Fruit fly (Drosophila melanogaster): ENCODE measurements around the gene CG7115.

The CG7115 gene

DNA sequence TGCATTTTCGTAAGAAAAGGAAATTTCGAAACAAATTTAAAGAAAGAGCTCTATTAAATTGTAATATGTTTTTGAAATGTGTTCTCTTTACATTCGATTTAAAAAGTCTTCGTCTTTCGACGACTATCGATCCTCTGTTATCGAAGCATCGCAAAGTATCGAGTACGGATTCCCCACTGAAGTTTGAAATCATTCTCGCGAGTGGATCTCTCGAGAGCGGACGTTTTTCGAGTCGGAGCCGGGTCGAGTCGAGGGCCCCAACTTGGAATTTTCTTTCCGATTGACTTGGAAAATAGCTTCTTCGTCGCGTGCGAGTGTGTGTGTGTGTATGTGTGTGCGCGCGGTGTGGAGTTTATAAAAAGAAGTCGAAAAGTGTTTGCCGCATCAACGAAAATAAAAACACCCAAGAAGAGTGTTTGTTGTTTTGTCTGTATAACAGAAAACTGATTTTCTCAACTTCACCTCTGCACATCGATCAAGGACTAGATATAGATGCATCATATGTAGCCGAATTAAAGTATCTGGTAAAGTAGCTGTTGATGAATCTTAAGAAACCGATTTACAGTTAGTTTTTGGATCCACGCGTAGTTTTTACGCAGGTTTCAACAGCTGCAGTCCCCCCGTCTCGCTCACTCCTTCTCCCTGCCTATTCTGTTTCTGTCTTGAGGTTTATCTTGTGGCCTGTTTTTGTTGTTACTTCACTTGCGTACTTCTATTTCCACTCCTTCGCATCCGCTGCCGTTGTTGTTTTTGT is 9.5 kb upstream of the CG7115 start, which contains the start of gene LanB1 (continued):
- TF ChIP-seq C15 (GFP tag; IDR thresholded peaks at IDR 0.05), result no peak
- no peak for TF ChIP-seq dm (GFP tag; optimal IDR thresholded peaks at IDR 0.05)
- TF ChIP-seq luna (GFP tag; optimal IDR thresholded peaks at IDR 0.05), result no peak
- TF ChIP-seq da (GFP tag; optimal IDR thresholded peaks at IDR 0.05), result peak; percentile 13
- no peak for TF ChIP-seq CG10147 (GFP tag; optimal IDR thresholded peaks at IDR 0.05)
- TF ChIP-seq Oaz (GFP tag; IDR thresholded peaks at IDR 0.05), result no peak
- TF ChIP-seq Meics (GFP tag; optimal IDR thresholded peaks at IDR 0.05), result no peak
- no peak for TF ChIP-seq nmo (GFP tag; optimal IDR thresholded peaks at IDR 0.05)
- no peak for TF ChIP-seq CG2129 (GFP tag; IDR thresholded peaks at IDR 0.05; ENCODE audit: partially characterized antibody)
- no peak for TF ChIP-seq CG6854 (GFP tag; optimal IDR thresholded peaks at IDR 0.05)
- peak; percentile 47 for TF ChIP-seq CG34224 (GFP tag; IDR thresholded peaks at IDR 0.05; ENCODE audit: partially characterized antibody)
- TF ChIP-seq CG32767 (GFP tag; IDR thresholded peaks at IDR 0.05), result peak; percentile 77
- TF ChIP-seq yki (optimal IDR thresholded peaks at IDR 0.05), result no peak
- no peak for TF ChIP-seq CG4820 (GFP tag; optimal IDR thresholded peaks at IDR 0.05)
- TF ChIP-seq bab2 (GFP tag; optimal IDR thresholded peaks at IDR 0.05), result no peak
- no peak for TF ChIP-seq CG5180 (GFP tag; optimal IDR thresholded peaks at IDR 0.05)
- TF ChIP-seq CG9609 (GFP tag; optimal IDR thresholded peaks at IDR 0.05), result no peak
- TF ChIP-seq CG33557 (GFP tag; optimal IDR thresholded peaks at IDR 0.05), result no peak
- no peak for TF ChIP-seq CG17361 (GFP tag; IDR thresholded peaks at IDR 0.05)
- TF ChIP-seq sd (tag; optimal IDR thresholded peaks at IDR 0.05), result peak; percentile 84
- TF ChIP-seq nom (GFP tag; optimal IDR thresholded peaks at IDR 0.05), result peak; percentile 14
- TF ChIP-seq hth (optimal IDR thresholded peaks at IDR 0.05), result no peak
- TF ChIP-seq CG6254 (GFP tag; optimal IDR thresholded peaks at IDR 0.05), result no peak
- no peak for TF ChIP-seq esg (GFP tag; conservative IDR thresholded peaks at IDR 0.05)
- TF ChIP-seq Bteb2 (GFP tag; optimal IDR thresholded peaks at IDR 0.05), result no peak
- no peak for TF ChIP-seq CG16779 (GFP tag; IDR thresholded peaks at IDR 0.05)
- peak; percentile 39; the same call in 1 of the 3 replicates for TF ChIP-seq Doc3 (GFP tag; IDR thresholded peaks at IDR 0.05; ENCODE audit: partially characterized antibody)
- no peak for TF ChIP-seq kay (GFP tag; optimal IDR thresholded peaks at IDR 0.05)
- TF ChIP-seq HmgZ (tag; optimal IDR thresholded peaks at IDR 0.05), result no peak
- peak; percentile 7 for TF ChIP-seq CG17829 (tag; optimal IDR thresholded peaks at IDR 0.05)
- no peak for TF ChIP-seq phol (tag; optimal IDR thresholded peaks at IDR 0.05)
- no peak for TF ChIP-seq CG7745 (tag; optimal IDR thresholded peaks at IDR 0.05)
- TF ChIP-seq CG4617 (GFP tag; optimal IDR thresholded peaks at IDR 0.05; ENCODE audit: borderline replicate concordance), result no peak
- no peak for TF ChIP-seq jigr1 (GFP tag; IDR thresholded peaks at IDR 0.05)
- TF ChIP-seq CG16813 (GFP tag; IDR thresholded peaks at IDR 0.05; ENCODE audit: partially characterized antibody), result peak; percentile 42
- TF ChIP-seq CG1024 (GFP tag; IDR thresholded peaks at IDR 0.05), result no peak
- no peak for TF ChIP-seq mirr (GFP tag; optimal IDR thresholded peaks at IDR 0.05)
- no peak for TF ChIP-seq tll (GFP tag; optimal IDR thresholded peaks at IDR 0.05)
- no peak for TF ChIP-seq CG14965 (GFP tag; optimal IDR thresholded peaks at IDR 0.05; ENCODE audit: borderline replicate concordance)
- TF ChIP-seq Gug (GFP tag; IDR thresholded peaks at IDR 0.05), result no peak
- no peak for TF ChIP-seq CG10267 (tag; optimal IDR thresholded peaks at IDR 0.05)
- TF ChIP-seq CG9817 (tag; optimal IDR thresholded peaks at IDR 0.05), result no peak
- TF ChIP-seq Kr (GFP tag; optimal IDR thresholded peaks at IDR 0.05), result peak; percentile 18
- TF ChIP-seq CG4854 (GFP tag; optimal IDR thresholded peaks at IDR 0.05), result no peak
- TF ChIP-seq D19B (GFP tag; optimal IDR thresholded peaks at IDR 0.05), result no peak
- no peak for TF ChIP-seq aop (GFP tag; IDR thresholded peaks at IDR 0.05)
- peak; percentile 2 for TF ChIP-seq CG13624 (GFP tag; optimal IDR thresholded peaks at IDR 0.05)
- no peak for TF ChIP-seq h (optimal IDR thresholded peaks at IDR 0.05)
- no peak for TF ChIP-seq ap (GFP tag; IDR thresholded peaks at IDR 0.05)
- TF ChIP-seq CG12942 (GFP tag; optimal IDR thresholded peaks at IDR 0.05), result no peak
